Worm (Caenorhabditis elegans) whole organism, midembryonic: ENCODE data around the gene Y40B10A.5.

Experiments used
- T22C8.4 ChIP-seq: fragments of 200-800 bp; sonication (Bioruptor generic); IDR thresholded peaks from 2 replicates; pipeline ENCODE4 v1.3.6; 2022; ENCODE audit warnings: missing genetic modification characterization, missing compliant biosample characterization
- cog-1 ChIP-seq: sonication (generic microtip); optimal IDR thresholded peaks from 2 replicates; lab custom pipeline; 2016; ENCODE audit warnings: missing genetic modification characterization, missing compliant biosample characterization
- flt-1 ChIP-seq: fragments of 200-800 bp; sonication (Bioruptor generic); IDR thresholded peaks from 2 replicates; pipeline ENCODE4 v1.3.6; 2022; ENCODE audit warnings: missing genetic modification characterization, missing compliant biosample characterization
- klf-2 ChIP-seq: fragments of 200-800 bp; sonication (Bioruptor generic); conservative IDR thresholded peaks from 2 replicates; pipeline ENCODE4 v1.3.6; 2022; ENCODE audit warnings: missing genetic modification reagents, missing genetic modification characterization, missing compliant biosample characterization
- med-1 ChIP-seq: sonication (generic microtip); optimal IDR thresholded peaks from 2 replicates; lab custom pipeline; 2017; ENCODE audit warnings: missing genetic modification characterization, mild to moderate bottlenecking, missing compliant biosample characterization, antibody characterized with exemption, missing genetic modification reagents; ENCODE audit not compliant: insufficient read depth
- ref-1 ChIP-seq: fragments of 200-800 bp; sonication (Bioruptor generic); conservative IDR thresholded peaks from 2 replicates; pipeline ENCODE4 v1.3.6; 2022; ENCODE audit warnings: missing genetic modification reagents, missing genetic modification characterization, missing compliant biosample characterization
- tab-1 ChIP-seq: fragments of 200-800 bp; sonication (Bioruptor generic); IDR thresholded peaks from 2 replicates; pipeline ENCODE4 v1.3.6; 2022; ENCODE audit warnings: missing genetic modification characterization, missing compliant biosample characterization
- ztf-23 ChIP-seq: fragments of 200-800 bp; sonication (Bioruptor generic); IDR thresholded peaks from 2 replicates; pipeline ENCODE4 v1.3.6; 2022; ENCODE audit warnings: missing genetic modification reagents, missing genetic modification characterization, missing compliant biosample characterization
- ztf-29 ChIP-seq: fragments of 200-800 bp; sonication (Bioruptor generic); IDR thresholded peaks from 2 replicates; pipeline ENCODE4 v1.3.6; 2022; ENCODE audit warnings: missing genetic modification reagents, missing genetic modification characterization, missing compliant biosample characterization

Y40B10A.5 gene

ce11 chrV:2011777-2012176, 34.1 kb downstream of the Y40B10A.5 start, which contains the start of gene F59A7.7:
Gene F59A7.7, plus strand, starts transcription at chrV:2012077.
- no peak for TF ChIP-seq med-1 (GFP tag; lab: Kevin White, UChicago)
- TF ChIP-seq klf-2 (GFP tag; lab: Robert Waterston, UW) = no peak
- no peak for TF ChIP-seq tab-1 (GFP tag; lab: Robert Waterston, UW)
- no peak for TF ChIP-seq ztf-29 (GFP tag; lab: Robert Waterston, UW)
- TF ChIP-seq flt-1 (GFP tag; lab: Robert Waterston, UW) = no peak
- TF ChIP-seq T22C8.4 (GFP tag; lab: Robert Waterston, UW) = no peak
- TF ChIP-seq ref-1 = no peak
- no peak for TF ChIP-seq cog-1
- no peak for TF ChIP-seq ztf-23 (GFP tag; lab: Robert Waterston, UW)

- TF ChIP-seq tab-1 (GFP tag; lab: Robert Waterston, UW) (no peak), ref-1 (no peak)
These were observed 37.4 kb downstream of the Y40B10A.5 start for ce11 chrV:2008412-2008811.

DNA sequence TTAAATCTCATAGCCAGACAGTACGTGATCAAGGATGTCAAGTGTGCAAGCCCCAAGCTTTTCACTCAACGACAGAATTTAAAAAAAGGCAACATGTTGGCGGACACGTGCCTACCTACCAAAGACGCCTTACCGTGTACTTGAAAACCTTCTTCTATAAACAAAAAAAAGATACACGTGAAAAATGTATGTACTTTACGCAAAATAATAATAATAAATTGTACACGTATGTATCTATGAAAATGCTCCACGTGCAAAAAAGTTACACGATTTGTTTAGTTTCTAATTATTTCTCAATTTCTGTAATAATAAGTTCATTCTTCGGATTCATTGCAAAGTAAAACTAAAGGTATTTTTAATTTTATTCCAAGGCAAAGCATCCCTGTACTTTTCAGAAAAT, 41.2 kb downstream of the Y40B10A.5 start, which contains the start of gene cysl-4:
TSS of gene cysl-4 (plus strand) at position 301 of the 400 bp plus-strand sequence.
- no peak for TF ChIP-seq med-1 (GFP tag; lab: Kevin White, UChicago)
- no peak for TF ChIP-seq T22C8.4 (GFP tag; lab: Robert Waterston, UW)
- TF ChIP-seq cog-1 = no peak
- TF ChIP-seq flt-1 (GFP tag; lab: Robert Waterston, UW) = no peak
- no peak for TF ChIP-seq klf-2 (GFP tag; lab: Robert Waterston, UW)
- TF ChIP-seq ztf-29 (GFP tag; lab: Robert Waterston, UW) = no peak
- TF ChIP-seq tab-1 (GFP tag; lab: Robert Waterston, UW) = no peak
- TF ChIP-seq ref-1 = no peak
- TF ChIP-seq ztf-23 (GFP tag; lab: Robert Waterston, UW) = no peak

- TF ChIP-seq tab-1 (GFP tag; lab: Robert Waterston, UW) (no peak), med-1 (GFP tag; lab: Kevin White, UChicago) (no peak)
These were observed 41.6 kb downstream of the Y40B10A.5 start, which contains the start of gene clec-206 for ce11 chrV:2004229-2004628. Gene clec-206, minus strand, starts transcription at chrV:2004329.

DNA sequence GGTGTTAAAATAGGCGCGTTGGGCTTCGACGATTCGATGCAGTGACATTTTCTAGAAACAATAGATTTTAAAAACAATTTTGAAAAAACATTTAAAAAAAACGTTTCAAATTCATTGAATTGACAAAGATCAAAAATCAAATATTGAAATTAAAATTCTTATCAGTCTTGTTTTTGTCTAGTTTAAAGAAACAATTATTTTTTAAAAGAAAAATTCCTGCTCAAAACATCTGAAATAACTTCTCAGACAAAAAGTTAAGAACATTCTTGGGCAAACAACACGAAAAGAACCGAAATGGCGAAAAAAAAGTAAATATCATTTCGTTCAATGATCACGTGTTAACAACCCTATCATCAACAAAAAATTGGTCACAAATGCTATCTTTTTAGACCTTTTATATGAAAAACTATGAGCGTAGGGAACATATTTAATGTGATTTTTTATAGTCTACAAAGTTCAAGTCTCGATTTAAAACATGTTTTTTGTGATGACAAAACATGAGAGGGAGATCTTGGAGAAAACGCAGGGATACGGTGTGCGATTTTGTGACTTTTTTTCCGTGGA, 46.2 kb downstream of the Y40B10A.5 start, which contains the start of gene alh-5:
TSS of gene alh-5 (minus strand) at position 51 of the 564 bp plus-strand sequence.
- TF ChIP-seq ztf-29 (GFP tag; lab: Robert Waterston, UW) = no peak
- TF ChIP-seq med-1 (GFP tag; lab: Kevin White, UChicago) = no peak
- TF ChIP-seq ref-1 = no peak
- no peak for TF ChIP-seq cog-1

- TF ChIP-seq ref-1 (no peak), ztf-23 (GFP tag; lab: Robert Waterston, UW) (no peak), med-1 (GFP tag; lab: Kevin White, UChicago) (no peak), ztf-29 (GFP tag; lab: Robert Waterston, UW) (no peak)
These were observed 47.5 kb downstream of the Y40B10A.5 start for ce11 chrV:1998358-1998757.
